Worm (Caenorhabditis elegans) whole organism, early embryonic: ENCODE results near the gene D1022.4.

Source experiments
- aly-1 ChIP-seq: sonication (generic microtip); optimal IDR thresholded peaks from 2 replicates; lab custom pipeline; 2016; ENCODE audit warnings: missing genetic modification characterization, missing compliant biosample characterization
- ama-1 ChIP-seq: fragments of 150-350 bp; optimal IDR thresholded peaks from 2 replicates; lab custom pipeline; 2014
- ceh-13 ChIP-seq: fragments of 200-800 bp; sonication (Bioruptor generic); optimal IDR thresholded peaks from 2 replicates; lab custom pipeline; 2018; ENCODE audit warnings: mild to moderate bottlenecking, missing genetic modification characterization, missing compliant biosample characterization
- ceh-36 ChIP-seq: sonication (generic microtip); optimal IDR thresholded peaks from 2 replicates; lab custom pipeline; 2016; ENCODE audit warnings: missing genetic modification characterization, inconsistent platforms, missing compliant biosample characterization
- flt-1 ChIP-seq: fragments of 200-800 bp; sonication (Bioruptor generic); IDR thresholded peaks from 2 replicates; pipeline ENCODE4 v1.3.6; 2022; ENCODE audit warnings: missing genetic modification characterization, missing compliant biosample characterization
- hmg-4 ChIP-seq: fragments of 200-800 bp; sonication (Bioruptor generic); optimal IDR thresholded peaks from 2 replicates; lab custom pipeline; 2018; ENCODE audit warnings: mild to moderate bottlenecking, missing genetic modification characterization, missing compliant biosample characterization
- hnd-1 ChIP-seq: sonication (generic microtip); optimal IDR thresholded peaks from 2 replicates; lab custom pipeline; 2016; ENCODE audit warnings: missing genetic modification characterization, missing compliant biosample characterization
- scrt-1 ChIP-seq: fragments of 200-800 bp; sonication (Bioruptor generic); IDR thresholded peaks from 2 replicates; pipeline ENCODE4 v1.3.6; 2022; ENCODE audit warnings: missing genetic modification characterization, missing compliant biosample characterization
- tbx-11 ChIP-seq: fragments of 200-800 bp; sonication (Bioruptor generic); IDR thresholded peaks from 2 replicates; pipeline ENCODE4 v1.3.6; 2022; ENCODE audit warnings: missing genetic modification characterization, missing compliant biosample characterization
- tbx-37 ChIP-seq: fragments of 200-800 bp; sonication (Bioruptor generic); conservative IDR thresholded peaks from 2 replicates; pipeline ENCODE4 v1.3.6; 2022; ENCODE audit warnings: missing genetic modification reagents, missing genetic modification characterization, missing compliant biosample characterization
- tra-4 ChIP-seq: sonication (generic microtip); optimal IDR thresholded peaks from 2 replicates; lab custom pipeline; 2017; ENCODE audit warnings: missing genetic modification characterization, missing compliant biosample characterization

ce11 chrII:7494155-7494554, 37.1 kb upstream of the D1022.4 start, which contains the start of gene R10H1.1:
- TF ChIP-seq ceh-13 (GFP tag; lab: Kevin White, UChicago): no peak
- TF ChIP-seq hnd-1 (tag; lab: Kevin White, UChicago): no peak
- TF ChIP-seq ama-1: no peak
- TF ChIP-seq hmg-4: no peak
- TF ChIP-seq tbx-11 (GFP tag; lab: Robert Waterston, UW): no peak
- no peak for TF ChIP-seq ceh-36 (tag; lab: Kevin White, UChicago)
- TF ChIP-seq tra-4: no peak
- no peak for TF ChIP-seq aly-1 (tag; lab: Kevin White, UChicago)
- no peak for TF ChIP-seq scrt-1 (GFP tag; lab: Robert Waterston, UW)
- no peak for TF ChIP-seq tbx-37 (GFP tag; lab: Robert Waterston, UW)
- TF ChIP-seq flt-1: no peak
